Worm (Caenorhabditis elegans): ENCODE results near the gene ZK632.9.
A peak's percentile ranks its signal among the peaks of the same experiment; 100 is the strongest.

ce11 chrIII:9851547-9851946 is 26.3 kb upstream of the ZK632.9 start, which contains the start of gene K11H3.3:
- TF ChIP-seq snpc-4 (tag; optimal IDR thresholded peaks at IDR 0.05), result no peak
- TF ChIP-seq elt-3 (tag; optimal IDR thresholded peaks at IDR 0.05), result no peak
- TF ChIP-seq ztf-11 (tag; optimal IDR thresholded peaks at IDR 0.05), result no peak
- no peak for TF ChIP-seq blmp-1 (tag; optimal IDR thresholded peaks at IDR 0.05; ENCODE audit: insufficient read depth)
- no peak for TF ChIP-seq nhr-25 (tag; optimal IDR thresholded peaks at IDR 0.05)
- no peak for TF ChIP-seq unc-62 (GFP tag; optimal IDR thresholded peaks at IDR 0.05)
- TF ChIP-seq crh-2 (tag; optimal IDR thresholded peaks at IDR 0.05), result no peak
- TF ChIP-seq nhr-11 (tag; optimal IDR thresholded peaks at IDR 0.05), result no peak
- no peak for TF ChIP-seq sem-4 (tag; optimal IDR thresholded peaks at IDR 0.05)
- no peak for TF ChIP-seq nhr-12 (tag; optimal IDR thresholded peaks at IDR 0.05)
- TF ChIP-seq elt-1 (tag; optimal IDR thresholded peaks at IDR 0.05), result no peak
- TF ChIP-seq nhr-237 (tag; optimal IDR thresholded peaks at IDR 0.05), result no peak
- TF ChIP-seq C34F6.9 (tag; optimal IDR thresholded peaks at IDR 0.05), result peak; percentile 5

All from whole organism, L2 larva.